Fruit fly (Drosophila melanogaster) whole organism, prepupa: Measurements from ENCODE around the gene CG33125.

Experiments
- Blimp-1 ChIP-seq: fragments of 200-800 bp; sonication (Bioruptor generic); optimal IDR thresholded peaks from 3 replicates; lab custom pipeline; 2017; ENCODE audit warnings: missing biosample characterization, missing genetic modification characterization, mild to moderate bottlenecking, moderate library complexity, missing genetic modification reagents
- CG10631 ChIP-seq: fragments of 200-800 bp; sonication (Bioruptor generic); optimal IDR thresholded peaks from 2 replicates; lab custom pipeline; 2016; ENCODE audit warnings: missing biosample characterization, missing genetic modification characterization
- CG10669 ChIP-seq: fragments of 200-800 bp; sonication (Bioruptor generic); optimal IDR thresholded peaks from 3 replicates; lab custom pipeline; 2018; ENCODE audit warnings: missing biosample characterization, mild to moderate bottlenecking, missing genetic modification characterization, moderate library complexity
- CG11902 ChIP-seq: fragments of 200-800 bp; sonication (Bioruptor generic); optimal IDR thresholded peaks from 3 replicates; lab custom pipeline; 2016; ENCODE audit warnings: missing biosample characterization, missing genetic modification characterization
- CG15336 ChIP-seq: fragments of 200-800 bp; sonication (Bioruptor generic); IDR thresholded peaks from 2 replicates; pipeline ENCODE4 v1.3.6; 2022; ENCODE audit warnings: missing biosample characterization, missing genetic modification characterization
- CG16779 ChIP-seq: fragments of 200-800 bp; sonication (Bioruptor generic); optimal IDR thresholded peaks from 3 replicates; lab custom pipeline; 2017; ENCODE audit warnings: missing biosample characterization, mild to moderate bottlenecking, missing genetic modification characterization
- CG3032 ChIP-seq: fragments of 200-800 bp; optimal IDR thresholded peaks from 2 replicates; lab custom pipeline; 2019; ENCODE audit warnings: missing biosample characterization, mild to moderate bottlenecking, missing genetic modification characterization, moderate library complexity
- CG31627 ChIP-seq: fragments of 200-800 bp; sonication (Bioruptor generic); optimal IDR thresholded peaks from 3 replicates; lab custom pipeline; 2016; ENCODE audit warnings: missing biosample characterization, missing genetic modification characterization
- CG32006 ChIP-seq: fragments of 200-800 bp; sonication (Bioruptor generic); optimal IDR thresholded peaks from 3 replicates; lab custom pipeline; 2017; ENCODE audit warnings: missing biosample characterization, mild to moderate bottlenecking, missing genetic modification characterization
- CG34406 ChIP-seq: fragments of 200-800 bp; sonication (Bioruptor generic); optimal IDR thresholded peaks from 3 replicates; lab custom pipeline; 2016; ENCODE audit warnings: missing biosample characterization, missing genetic modification characterization
- CG4318 ChIP-seq: fragments of 200-800 bp; sonication (Bioruptor generic); optimal IDR thresholded peaks from 3 replicates; lab custom pipeline; 2017; ENCODE audit warnings: missing biosample characterization, mild to moderate bottlenecking, missing genetic modification characterization
- CG6163 ChIP-seq: fragments of 200-800 bp; sonication (Bioruptor generic); IDR thresholded peaks from 3 replicates; pipeline ENCODE4 v1.3.6; 2022; ENCODE audit warnings: missing biosample characterization, missing genetic modification characterization
- CG6276 ChIP-seq: fragments of 200-800 bp; sonication (Bioruptor generic); optimal IDR thresholded peaks from 2 replicates; lab custom pipeline; 2017; ENCODE audit warnings: missing biosample characterization, mild to moderate bottlenecking, missing genetic modification characterization
- CG6792 ChIP-seq: fragments of 200-800 bp; sonication (Bioruptor generic); optimal IDR thresholded peaks from 3 replicates; lab custom pipeline; 2016; ENCODE audit warnings: missing biosample characterization, missing genetic modification characterization
- CG6808 ChIP-seq: fragments of 200-800 bp; sonication (Bioruptor generic); optimal IDR thresholded peaks from 3 replicates; lab custom pipeline; 2017; ENCODE audit warnings: missing biosample characterization, missing genetic modification characterization, mild to moderate bottlenecking, moderate library complexity, missing genetic modification reagents
- CG8632 ChIP-seq: fragments of 200-800 bp; sonication (Bioruptor generic); optimal IDR thresholded peaks from 3 replicates; lab custom pipeline; 2016; ENCODE audit warnings: missing biosample characterization, missing genetic modification characterization
- CG9139 ChIP-seq: fragments of 200-800 bp; sonication (Bioruptor generic); optimal IDR thresholded peaks from 3 replicates; lab custom pipeline; 2017; ENCODE audit warnings: missing biosample characterization, mild to moderate bottlenecking, missing genetic modification characterization
- Eip93F ChIP-seq: fragments of 200-800 bp; sonication (Bioruptor generic); optimal IDR thresholded peaks from 2 replicates; lab custom pipeline; 2016; ENCODE audit warnings: missing biosample characterization, mild to moderate bottlenecking, missing genetic modification characterization
- Ets96B ChIP-seq: fragments of 200-800 bp; optimal IDR thresholded peaks from 2 replicates; lab custom pipeline; 2019; ENCODE audit warnings: missing biosample characterization, mild to moderate bottlenecking, missing genetic modification characterization, moderate library complexity
- Hr39 ChIP-seq: fragments of 200-800 bp; sonication (Bioruptor generic); optimal IDR thresholded peaks from 2 replicates; lab custom pipeline; 2016; ENCODE audit warnings: missing biosample characterization, missing genetic modification characterization
- Hr4 ChIP-seq: fragments of 200-800 bp; sonication (Bioruptor generic); optimal IDR thresholded peaks from 3 replicates; lab custom pipeline; 2016; ENCODE audit warnings: missing biosample characterization, missing genetic modification characterization
- Lpt ChIP-seq: fragments of 200-800 bp; sonication (Bioruptor generic); optimal IDR thresholded peaks from 3 replicates; lab custom pipeline; 2016; ENCODE audit warnings: missing biosample characterization, missing genetic modification characterization
- OdsH ChIP-seq: fragments of 200-800 bp; sonication (Bioruptor generic); optimal IDR thresholded peaks from 3 replicates; lab custom pipeline; 2016; ENCODE audit warnings: missing biosample characterization, missing genetic modification characterization
- Smox ChIP-seq: fragments of 200-800 bp; sonication (Bioruptor generic); optimal IDR thresholded peaks from 3 replicates; lab custom pipeline; 2016; ENCODE audit warnings: missing biosample characterization, missing genetic modification characterization
- Sox102F ChIP-seq: fragments of 200-800 bp; sonication (Bioruptor generic); optimal IDR thresholded peaks from 2 replicates; lab custom pipeline; 2016; ENCODE audit warnings: missing biosample characterization, mild to moderate bottlenecking, missing genetic modification characterization
- Sox14 ChIP-seq: fragments of 200-800 bp; sonication (Bioruptor generic); optimal IDR thresholded peaks from 3 replicates; lab custom pipeline; 2016; ENCODE audit warnings: missing biosample characterization, missing genetic modification characterization
- achi ChIP-seq: fragments of 200-800 bp; sonication (Bioruptor generic); optimal IDR thresholded peaks from 3 replicates; lab custom pipeline; 2016; ENCODE audit warnings: missing biosample characterization, missing genetic modification characterization
- acj6 ChIP-seq: fragments of 200-800 bp; sonication (Bioruptor generic); optimal IDR thresholded peaks from 3 replicates; lab custom pipeline; 2016; ENCODE audit warnings: missing biosample characterization, missing genetic modification characterization
- cyc ChIP-seq: fragments of 200-800 bp; sonication (Bioruptor generic); optimal IDR thresholded peaks from 3 replicates; lab custom pipeline; 2016; ENCODE audit warnings: missing biosample characterization, missing genetic modification characterization
- dac ChIP-seq: fragments of 200-800 bp; sonication (Bioruptor generic); optimal IDR thresholded peaks from 2 replicates; lab custom pipeline; 2017; ENCODE audit warnings: missing biosample characterization, mild to moderate bottlenecking, missing genetic modification characterization
- eg ChIP-seq: fragments of 200-800 bp; sonication (Bioruptor generic); IDR thresholded peaks from 3 replicates; pipeline ENCODE4 v1.3.6; 2022; ENCODE audit warnings: missing biosample characterization, missing genetic modification characterization
- esn ChIP-seq: fragments of 200-800 bp; sonication (Bioruptor generic); optimal IDR thresholded peaks from 2 replicates; lab custom pipeline; 2016; ENCODE audit warnings: missing biosample characterization, mild to moderate bottlenecking, missing genetic modification characterization, moderate library complexity
- fd59A ChIP-seq: fragments of 200-800 bp; sonication (Bioruptor generic); optimal IDR thresholded peaks from 2 replicates; lab custom pipeline; 2017; ENCODE audit warnings: missing biosample characterization, mild to moderate bottlenecking, missing genetic modification characterization, missing genetic modification reagents
- fkh ChIP-seq: fragments of 200-800 bp; sonication (Bioruptor generic); optimal IDR thresholded peaks from 3 replicates; lab custom pipeline; 2017; ENCODE audit warnings: missing biosample characterization, mild to moderate bottlenecking, missing genetic modification characterization, moderate library complexity
- net ChIP-seq: fragments of 200-800 bp; sonication (Bioruptor generic); optimal IDR thresholded peaks from 3 replicates; lab custom pipeline; 2016; ENCODE audit warnings: missing biosample characterization, missing genetic modification characterization
- pdm3 ChIP-seq: fragments of 200-800 bp; sonication (Bioruptor generic); optimal IDR thresholded peaks from 3 replicates; lab custom pipeline; 2016; ENCODE audit warnings: missing biosample characterization, missing genetic modification characterization
- salr ChIP-seq, 2 experiments: fragments of 200-800 bp; sonication (Bioruptor generic); optimal IDR thresholded peaks; 3 replicates each; lab custom pipeline; 2016 to 2018; ENCODE audit warnings: missing biosample characterization in 2 of 2, missing genetic modification characterization in 2 of 2, mild to moderate bottlenecking in 1 of 2
- spab ChIP-seq: fragments of 200-800 bp; sonication (Bioruptor generic); optimal IDR thresholded peaks from 2 replicates; lab custom pipeline; 2017; ENCODE audit warnings: missing biosample characterization, mild to moderate bottlenecking, missing genetic modification characterization, missing genetic modification reagents
- ss ChIP-seq, 2 experiments: fragments of 200-800 bp; sonication (Bioruptor generic); optimal IDR thresholded peaks; 2 replicates in 1 of 2; 3 replicates in 1 of 2; lab custom pipeline; 2017 to 2018; ENCODE audit warnings: mild to moderate bottlenecking in 2 of 2, missing biosample characterization in 2 of 2, missing genetic modification characterization in 2 of 2, moderate library complexity in 1 of 2
- svp ChIP-seq: fragments of 200-800 bp; sonication (Bioruptor generic); peaks from one replicate; lab custom pipeline; 2016; ENCODE audit warnings: missing biosample characterization, missing genetic modification characterization
- topi ChIP-seq: fragments of 200-800 bp; sonication (Bioruptor generic); optimal IDR thresholded peaks from 3 replicates; lab custom pipeline; 2016; ENCODE audit warnings: missing biosample characterization, missing genetic modification characterization

CG33125 gene

dm6 chr2L:2652314-2652713 is at the start of gene CG33125:
Gene CG33125, minus strand, starts transcription at chr2L:2652414.
- TF ChIP-seq CG6792 (GFP tag; lab: Kevin White, UChicago) (no peak), topi (GFP tag; lab: Kevin White, UChicago) (no peak), Hr39 (GFP tag; lab: Kevin White, UChicago) (no peak), CG10631 (GFP tag; lab: Kevin White, UChicago) (no peak), CG6163 (GFP tag; lab: Robert Waterston, UW) (no peak), dac (GFP tag; lab: Kevin White, UChicago) (no peak), CG34406 (GFP tag; lab: Kevin White, UChicago) (no peak)
- TF ChIP-seq, all 60 proteins: peak for 0

- TF ChIP-seq topi (GFP tag; lab: Kevin White, UChicago) (no peak), CG31627 (no peak), CG9139 (GFP tag; lab: Kevin White, UChicago) (no peak), fd59A (GFP tag; lab: Kevin White, UChicago) (no peak), CG4318 (GFP tag; lab: Kevin White, UChicago) (no peak), pdm3 (GFP tag; lab: Kevin White, UChicago) (no peak), CG32006 (GFP tag; lab: Kevin White, UChicago) (no peak), svp (GFP tag; lab: Kevin White, UChicago) (no peak), spab (no peak), Blimp-1 (GFP tag; lab: Kevin White, UChicago) (no peak), Lpt (GFP tag; lab: Kevin White, UChicago) (no peak), CG11902 (GFP tag; lab: Kevin White, UChicago) (no peak), CG6276 (GFP tag; lab: Kevin White, UChicago) (no peak), ss (GFP tag; optimal IDR thresholded peaks at IDR 0.05; lab: Kevin White, UChicago) (no peak), CG8632 (GFP tag; lab: Kevin White, UChicago) (no peak), dac (GFP tag; lab: Kevin White, UChicago) (no peak), CG6808 (GFP tag; lab: Kevin White, UChicago) (no peak)
Observed at dm6 chr2L:2696337-2696736, 44.1 kb upstream of the CG33125 start, which contains the start of gene Trf5. Gene Trf5, minus strand, starts transcription at chr2L:2696437.

- TF ChIP-seq dac (GFP tag; lab: Kevin White, UChicago) (no peak), CG6163 (GFP tag; lab: Robert Waterston, UW) (0 out of 3 replicates have a peak, but pooled peaks have one; percentile 37), Smox (no peak), CG10669 (GFP tag; lab: Kevin White, UChicago) (no peak)
Observed at dm6 chr2L:2677553-2677952, 25.3 kb upstream of the CG33125 start, which contains the start of gene Tmtc1. Gene Tmtc1, plus strand, starts transcription at chr2L:2677734.

dm6 chr2L:2669523-2669922 is 17.3 kb upstream of the CG33125 start, which contains the start of gene Gr23a:
Gene Gr23a, plus strand, starts transcription at chr2L:2669823.
- TF ChIP-seq CG6808 (GFP tag; lab: Kevin White, UChicago) (no peak), OdsH (GFP tag; lab: Kevin White, UChicago) (no peak), ss (GFP tag; optimal IDR thresholded peaks at IDR 0.05; lab: Kevin White, UChicago) (no peak), Sox14 (GFP tag; lab: Kevin White, UChicago) (no peak), eg (GFP tag; lab: Robert Waterston, UW) (no peak), CG16779 (tag; lab: Kevin White, UChicago) (no peak), salr (GFP tag; optimal IDR thresholded peaks at IDR 0.05; lab: Kevin White, UChicago) (no peak), pdm3 (GFP tag; lab: Kevin White, UChicago) (no peak), svp (GFP tag; lab: Kevin White, UChicago) (no peak), esn (GFP tag; lab: Kevin White, UChicago) (no peak), CG6276 (GFP tag; lab: Kevin White, UChicago) (no peak), achi (GFP tag; lab: Kevin White, UChicago) (no peak), CG34406 (GFP tag; lab: Kevin White, UChicago) (no peak), CG10631 (GFP tag; lab: Kevin White, UChicago) (no peak)
- TF ChIP-seq, all 60 proteins: peak for 0

- TF ChIP-seq fd59A (GFP tag; lab: Kevin White, UChicago): no peak
- no peak for TF ChIP-seq pdm3 (GFP tag; lab: Kevin White, UChicago)
- no peak for TF ChIP-seq Sox102F (GFP tag; lab: Kevin White, UChicago)
- no peak for TF ChIP-seq CG15336 (GFP tag; lab: Robert Waterston, UW)
- no peak for TF ChIP-seq Ets96B (tag; lab: Kevin White, UChicago)
- TF ChIP-seq CG6792 (GFP tag; lab: Kevin White, UChicago): no peak
- TF ChIP-seq Hr4 (GFP tag; lab: Kevin White, UChicago): no peak
- no peak for TF ChIP-seq acj6 (GFP tag; lab: Kevin White, UChicago)
- TF ChIP-seq Eip93F (GFP tag; lab: Kevin White, UChicago): no peak
- no peak for TF ChIP-seq achi (GFP tag; lab: Kevin White, UChicago)
- no peak for TF ChIP-seq svp (GFP tag; lab: Kevin White, UChicago)
- TF ChIP-seq CG3032 (tag; lab: Kevin White, UChicago): no peak
- no peak for TF ChIP-seq fkh
- TF ChIP-seq cyc: no peak
- no peak for TF ChIP-seq net
- no peak for TF ChIP-seq CG16779 (tag; lab: Kevin White, UChicago)
- TF ChIP-seq CG10631 (GFP tag; lab: Kevin White, UChicago): no peak
- no peak for TF ChIP-seq CG6276 (GFP tag; lab: Kevin White, UChicago)
Observed at dm6 chr2L:2664762-2665161, 12.5 kb upstream of the CG33125 start, which contains the start of gene Trf4. Gene Trf4, plus strand, starts transcription at chr2L:2665062.
